Worm (Caenorhabditis elegans): ENCODE measurements around the gene Y38H8A.12.

The Y38H8A.12 gene

DNA sequence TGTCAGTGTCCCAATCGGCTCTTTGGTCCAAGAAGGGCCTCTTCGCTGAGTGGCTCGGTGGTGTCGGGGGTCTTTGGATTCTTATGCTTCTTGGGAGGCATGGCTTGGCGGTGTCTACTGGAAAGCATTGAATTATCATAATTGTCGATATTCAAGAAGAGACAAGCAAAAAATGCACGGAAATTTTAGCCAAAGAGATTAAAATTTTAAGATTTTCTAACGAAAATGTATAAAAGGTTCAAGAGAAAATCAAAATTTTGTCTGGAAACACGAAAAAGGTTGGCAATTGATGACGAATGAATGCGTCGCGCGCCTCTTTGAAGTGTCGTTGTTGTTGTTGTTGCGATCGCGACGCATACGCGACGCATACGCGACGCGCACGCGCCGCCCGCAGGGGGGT, at the start of gene Y38H8A.12:
Y38H8A.12 (minus strand) TSS at position 101 of the 400 bp plus-strand sequence.
- no peak for TF ChIP-seq ama-1 (optimal IDR thresholded peaks at IDR 0.05)
- TF ChIP-seq elt-2 (tag; optimal IDR thresholded peaks at IDR 0.05): no peak
- no peak for TF ChIP-seq pag-3 (tag; optimal IDR thresholded peaks at IDR 0.05; ENCODE audit: borderline replicate concordance, insufficient read depth)
- no peak for TF ChIP-seq mef-2 (tag; optimal IDR thresholded peaks at IDR 0.05)
- no peak for TF ChIP-seq mdl-1 (tag; optimal IDR thresholded peaks at IDR 0.05)
- no peak for TF ChIP-seq nhr-76 (tag; optimal IDR thresholded peaks at IDR 0.05)
- no peak for TF ChIP-seq nhr-77 (tag; optimal IDR thresholded peaks at IDR 0.05)
- TF ChIP-seq snu-23 (GFP tag; optimal IDR thresholded peaks at IDR 0.05): no peak
- no peak for TF ChIP-seq zip-4 (GFP tag; optimal IDR thresholded peaks at IDR 0.05)
- TF ChIP-seq sup-37 (GFP tag; optimal IDR thresholded peaks at IDR 0.05): no peak
- TF ChIP-seq aha-1 (tag; optimal IDR thresholded peaks at IDR 0.05): no peak
- no peak for TF ChIP-seq fkh-10 (GFP tag; optimal IDR thresholded peaks at IDR 0.05)
- no peak for TF ChIP-seq nhr-28 (tag; optimal IDR thresholded peaks at IDR 0.05)
- TF ChIP-seq sox-4 (tag; optimal IDR thresholded peaks at IDR 0.05): no peak
- no peak for TF ChIP-seq ceh-90 (tag; optimal IDR thresholded peaks at IDR 0.05)
- no peak for TF ChIP-seq zag-1 (tag; optimal IDR thresholded peaks at IDR 0.05)
- no peak for TF ChIP-seq F16B12.6 (tag; optimal IDR thresholded peaks at IDR 0.05)
- TF ChIP-seq ceh-82 (tag; optimal IDR thresholded peaks at IDR 0.05): no peak
- TF ChIP-seq unc-30 (tag; optimal IDR thresholded peaks at IDR 0.05): no peak
- TF ChIP-seq pqm-1 (tag; optimal IDR thresholded peaks at IDR 0.05): no peak

DNA sequence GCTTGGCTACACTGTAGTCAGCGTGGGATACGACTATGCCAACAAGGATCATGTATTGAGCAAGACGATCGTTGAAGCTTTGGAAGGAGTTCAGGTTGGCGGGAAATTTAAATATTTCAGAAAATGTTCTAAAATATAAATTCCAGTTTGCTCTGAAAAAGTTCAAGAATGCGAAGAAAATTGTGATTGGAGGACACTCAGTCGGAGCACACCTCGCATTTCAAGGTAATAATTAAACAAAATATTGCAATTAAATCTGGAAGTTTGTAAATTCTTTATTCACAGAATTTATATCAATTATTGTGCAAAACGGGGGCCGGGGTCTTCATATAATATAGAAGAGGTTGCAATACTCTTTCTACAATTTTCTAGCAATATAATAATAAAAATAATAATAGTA, 49.3 kb upstream of the Y38H8A.12 start:
- TF ChIP-seq nhr-11 (tag; optimal IDR thresholded peaks at IDR 0.05) (no peak), unc-30 (tag; optimal IDR thresholded peaks at IDR 0.05) (no peak), nhr-84 (tag; optimal IDR thresholded peaks at IDR 0.05) (no peak), pag-3 (tag; optimal IDR thresholded peaks at IDR 0.05; ENCODE audit: borderline replicate concordance, insufficient read depth) (no peak), mdl-1 (tag; optimal IDR thresholded peaks at IDR 0.05) (no peak), lin-39 (tag; optimal IDR thresholded peaks at IDR 0.05) (no peak), ceh-82 (tag; optimal IDR thresholded peaks at IDR 0.05) (no peak), hpl-2 (GFP tag; optimal IDR thresholded peaks at IDR 0.05) (no peak), Y116A8C.19 (tag; optimal IDR thresholded peaks at IDR 0.05; ENCODE audit: borderline replicate concordance) (no peak), xbp-1 (tag; optimal IDR thresholded peaks at IDR 0.05) (no peak), unc-86 (tag; optimal IDR thresholded peaks at IDR 0.05) (no peak), aha-1 (tag; optimal IDR thresholded peaks at IDR 0.05) (no peak)

DNA sequence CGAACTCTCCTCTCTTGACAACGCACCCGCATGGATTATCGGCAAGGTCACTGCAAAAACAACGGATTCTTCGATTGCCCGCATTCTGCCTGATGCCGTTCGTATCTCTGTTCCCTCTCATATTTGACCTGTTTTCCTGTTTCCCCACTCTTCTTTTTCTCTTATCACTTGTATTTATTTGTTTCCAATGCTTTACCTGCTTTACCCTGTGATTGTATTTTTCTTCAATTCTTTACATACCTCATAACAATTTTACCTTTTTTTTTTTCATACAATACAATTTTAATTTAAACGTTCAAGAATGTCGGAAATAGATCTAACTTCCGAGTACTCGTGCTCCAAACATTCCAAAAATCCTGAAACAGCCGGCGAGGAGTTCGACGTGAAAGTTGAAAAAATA, 48.1 kb upstream of the Y38H8A.12 start, which contains the start of gene afmd-2:
afmd-2 (plus strand) TSS at position 301 of the 400 bp plus-strand sequence.
- TF ChIP-seq lsy-2 (tag; optimal IDR thresholded peaks at IDR 0.05): no peak
- TF ChIP-seq lin-35 (GFP tag; optimal IDR thresholded peaks at IDR 0.05): no peak
- no peak for TF ChIP-seq nhr-12 (tag; optimal IDR thresholded peaks at IDR 0.05)

DNA sequence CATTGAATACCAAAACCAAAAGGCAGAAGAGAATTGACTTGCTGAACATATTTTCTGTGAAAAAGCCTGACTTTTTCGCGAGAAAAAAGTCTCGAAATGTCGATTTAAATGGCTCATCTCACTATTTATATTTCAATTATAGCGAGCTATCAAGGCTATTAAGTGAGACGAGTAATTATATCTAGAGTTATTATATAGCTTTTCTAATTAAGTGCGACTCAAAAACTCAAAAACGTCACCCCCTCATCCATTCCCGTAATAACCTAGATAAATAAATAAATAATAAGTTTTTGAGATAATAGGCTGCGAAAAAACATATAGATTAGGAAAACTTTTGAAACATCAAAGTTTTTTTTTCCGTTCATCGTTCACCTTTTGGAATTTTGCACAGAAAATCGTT, 44.9 kb upstream of the Y38H8A.12 start, which contains the start of gene nlp-17:
nlp-17 (minus strand) TSS at position 101 of the 400 bp plus-strand sequence.
- TF ChIP-seq unc-30 (tag; optimal IDR thresholded peaks at IDR 0.05): no peak
- TF ChIP-seq mab-9 (GFP tag; IDR thresholded peaks at IDR 0.05): no peak
- no peak for TF ChIP-seq mef-2 (tag; optimal IDR thresholded peaks at IDR 0.05)

DNA sequence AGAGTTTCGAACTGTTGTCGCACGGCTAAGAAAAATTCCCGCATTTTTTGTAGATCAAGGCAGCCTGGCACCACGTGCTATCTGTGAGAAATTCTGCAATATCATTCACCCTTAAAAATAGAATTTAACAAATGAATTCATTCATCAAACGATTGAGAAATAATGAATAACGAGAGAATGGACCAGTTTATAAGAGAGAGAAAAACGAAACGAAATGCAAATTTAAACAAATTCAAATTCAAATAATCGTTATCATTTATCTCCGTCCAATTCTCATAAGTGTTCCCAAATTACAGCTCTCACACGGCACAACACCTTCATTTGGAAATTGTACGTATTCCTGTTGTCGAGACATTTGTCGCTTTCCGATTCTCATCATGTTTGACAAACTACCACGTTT, 44.4 kb upstream of the Y38H8A.12 start, which contains the start of gene seld-1:
seld-1 (plus strand) TSS at position 301 of the 400 bp plus-strand sequence.
- TF ChIP-seq fkh-8 (tag; optimal IDR thresholded peaks at IDR 0.05): no peak
- TF ChIP-seq hlh-4 (tag; optimal IDR thresholded peaks at IDR 0.05): no peak
- no peak for TF ChIP-seq mab-9 (GFP tag; IDR thresholded peaks at IDR 0.05)
- no peak for TF ChIP-seq nhr-12 (tag; optimal IDR thresholded peaks at IDR 0.05)
- no peak for TF ChIP-seq lin-35 (GFP tag; optimal IDR thresholded peaks at IDR 0.05)
- no peak for TF ChIP-seq nhr-77 (tag; optimal IDR thresholded peaks at IDR 0.05)
- TF ChIP-seq egl-13 (tag; optimal IDR thresholded peaks at IDR 0.05): no peak
- no peak for TF ChIP-seq C16A3.4 (tag; optimal IDR thresholded peaks at IDR 0.05)
- TF ChIP-seq pqm-1 (tag; optimal IDR thresholded peaks at IDR 0.05): no peak
- TF ChIP-seq lsy-2 (tag; optimal IDR thresholded peaks at IDR 0.05): no peak
- no peak for TF ChIP-seq tbx-2 (tag; optimal IDR thresholded peaks at IDR 0.05)
- no peak for TF ChIP-seq ceh-8 (GFP tag; optimal IDR thresholded peaks at IDR 0.05)
- TF ChIP-seq isw-1 (GFP tag; IDR thresholded peaks at IDR 0.05): no peak
- TF ChIP-seq fkh-10 (GFP tag; optimal IDR thresholded peaks at IDR 0.05): no peak
- TF ChIP-seq C34B4.2 (tag; optimal IDR thresholded peaks at IDR 0.05): no peak
- TF ChIP-seq snpc-4 (tag; optimal IDR thresholded peaks at IDR 0.05): no peak
- no peak for TF ChIP-seq unc-130 (tag; optimal IDR thresholded peaks at IDR 0.05)
